Worm (Caenorhabditis elegans) whole organism, L3 larva: ENCODE results near the gene ZK637.15.

ENCODE experiments used
- R02D3.7 ChIP-seq: fragments of 150-350 bp; optimal IDR thresholded peaks from 2 replicates; lab custom pipeline; 2014; ENCODE audit warnings: missing biosample characterization, missing genetic modification characterization
- ZK546.5 ChIP-seq: sonication (generic microtip); optimal IDR thresholded peaks from 2 replicates; lab custom pipeline; 2017; ENCODE audit warnings: missing biosample characterization, missing genetic modification characterization
- aly-2 ChIP-seq: fragments of 150-350 bp; optimal IDR thresholded peaks from 2 replicates; lab custom pipeline; 2014; ENCODE audit warnings: missing biosample characterization, missing genetic modification characterization
- ama-1 ChIP-seq: fragments of 150-350 bp; optimal IDR thresholded peaks from 2 replicates; lab custom pipeline; 2018
- ceh-16 ChIP-seq: sonication (generic microtip); optimal IDR thresholded peaks from 2 replicates; lab custom pipeline; 2017; ENCODE audit warnings: missing biosample characterization, missing genetic modification characterization
- ceh-28 ChIP-seq: fragments of 150-350 bp; optimal IDR thresholded peaks from 2 replicates; lab custom pipeline; 2014; ENCODE audit warnings: missing biosample characterization, missing genetic modification reagents, missing genetic modification characterization
- ceh-82 ChIP-seq: fragments of 150-350 bp; optimal IDR thresholded peaks from 2 replicates; lab custom pipeline; 2014; ENCODE audit warnings: missing biosample characterization, missing genetic modification characterization
- ceh-9 ChIP-seq: sonication (generic microtip); optimal IDR thresholded peaks from 2 replicates; lab custom pipeline; 2018; ENCODE audit warnings: missing biosample characterization, missing genetic modification characterization
- daf-12 ChIP-seq: fragments of 150-350 bp; optimal IDR thresholded peaks from 2 replicates; lab custom pipeline; 2014; ENCODE audit warnings: missing biosample characterization, missing genetic modification reagents, missing genetic modification characterization
- egl-27 ChIP-seq: sonication (generic microtip); optimal IDR thresholded peaks from 4 replicates; lab custom pipeline; 2017; ENCODE audit warnings: missing biosample characterization, missing genetic modification reagents, missing genetic modification characterization
- egl-5 ChIP-seq: fragments of 150-350 bp; optimal IDR thresholded peaks from 2 replicates; lab custom pipeline; 2017; ENCODE audit warnings: missing biosample characterization, missing genetic modification reagents, missing genetic modification characterization, inconsistent platforms
- elt-1 ChIP-seq: fragments of 150-350 bp; optimal IDR thresholded peaks from 2 replicates; lab custom pipeline; 2014; ENCODE audit warnings: missing biosample characterization, missing genetic modification characterization
- elt-2 ChIP-seq: sonication (generic microtip); optimal IDR thresholded peaks from 2 replicates; lab custom pipeline; 2016; ENCODE audit warnings: missing genetic modification reagents, mild to moderate bottlenecking, missing genetic modification characterization, missing compliant biosample characterization
- elt-3 ChIP-seq, 3 experiments: fragments of 150-350 bp in 1 of 3; sonication (generic microtip) in 2 of 3; optimal IDR thresholded peaks; 2 replicates in 2 of 3; 4 replicates in 1 of 3; lab custom pipeline; 2014 to 2017; ENCODE audit warnings: missing biosample characterization in 3 of 3, missing genetic modification characterization in 3 of 3
- eor-1 ChIP-seq, 2 experiments: fragments of 150-350 bp; optimal IDR thresholded peaks; 2 replicates each; lab custom pipeline; 2014 to 2018; ENCODE audit warnings: missing biosample characterization in 2 of 2, missing genetic modification characterization in 2 of 2
- fkh-10 ChIP-seq: sonication (generic microtip); optimal IDR thresholded peaks from 2 replicates; lab custom pipeline; 2017; ENCODE audit warnings: missing biosample characterization, missing genetic modification reagents, missing genetic modification characterization
- fkh-2 ChIP-seq: fragments of 150-350 bp; optimal IDR thresholded peaks from 2 replicates; lab custom pipeline; 2014; ENCODE audit warnings: missing biosample characterization, missing genetic modification reagents, missing genetic modification characterization
- fos-1 ChIP-seq: fragments of 150-350 bp; optimal IDR thresholded peaks from 2 replicates; lab custom pipeline; 2014; ENCODE audit warnings: missing biosample characterization, missing genetic modification characterization
- hmg-11 ChIP-seq: sonication (generic microtip); optimal IDR thresholded peaks from 2 replicates; lab custom pipeline; 2016; ENCODE audit warnings: missing genetic modification characterization, missing compliant biosample characterization
- lin-15B ChIP-seq: fragments of 150-350 bp; optimal IDR thresholded peaks from 2 replicates; lab custom pipeline; 2014; ENCODE audit warnings: missing biosample characterization, missing genetic modification characterization
- lin-39 ChIP-seq: fragments of 150-350 bp; optimal IDR thresholded peaks from 2 replicates; lab custom pipeline; 2018; ENCODE audit warnings: missing biosample characterization, missing genetic modification reagents, missing genetic modification characterization
- lsy-12 ChIP-seq: sonication (generic microtip); optimal IDR thresholded peaks from 2 replicates; lab custom pipeline; 2016; ENCODE audit warnings: mild to moderate bottlenecking, missing genetic modification characterization, missing compliant biosample characterization
- mdl-1 ChIP-seq: fragments of 150-350 bp; optimal IDR thresholded peaks from 2 replicates; lab custom pipeline; 2014; ENCODE audit warnings: missing biosample characterization, missing genetic modification characterization
- nfya-1 ChIP-seq: sonication (generic microtip); optimal IDR thresholded peaks from 2 replicates; lab custom pipeline; 2017; ENCODE audit warnings: missing genetic modification characterization, mild to moderate bottlenecking, missing compliant biosample characterization, antibody characterized with exemption, moderate library complexity; ENCODE audit not compliant: insufficient read depth
- nhr-11 ChIP-seq: fragments of 150-350 bp; optimal IDR thresholded peaks from 2 replicates; lab custom pipeline; 2014; ENCODE audit warnings: missing biosample characterization, missing genetic modification characterization
- nhr-12 ChIP-seq: fragments of 150-350 bp; optimal IDR thresholded peaks from 2 replicates; lab custom pipeline; 2014; ENCODE audit warnings: missing biosample characterization, missing genetic modification characterization
- nhr-23 ChIP-seq: fragments of 150-350 bp; optimal IDR thresholded peaks from 2 replicates; lab custom pipeline; 2014; ENCODE audit warnings: missing biosample characterization, missing genetic modification reagents, missing genetic modification characterization
- nhr-25 ChIP-seq: sonication (generic microtip); optimal IDR thresholded peaks from 2 replicates; lab custom pipeline; 2017; ENCODE audit warnings: missing biosample characterization, missing genetic modification characterization
- nhr-28 ChIP-seq: fragments of 150-350 bp; optimal IDR thresholded peaks from 2 replicates; lab custom pipeline; 2014; ENCODE audit warnings: missing biosample characterization, missing genetic modification characterization
- nhr-43 ChIP-seq: sonication (generic microtip); optimal IDR thresholded peaks from 2 replicates; lab custom pipeline; 2016; ENCODE audit warnings: mild to moderate bottlenecking, missing genetic modification characterization, missing compliant biosample characterization; ENCODE audit not compliant: poor library complexity, severe bottlenecking
- nhr-67 ChIP-seq: fragments of 150-350 bp; optimal IDR thresholded peaks from 2 replicates; lab custom pipeline; 2014; ENCODE audit warnings: missing biosample characterization, missing genetic modification characterization
- nhr-76 ChIP-seq: fragments of 150-350 bp; sonication (generic microtip); optimal IDR thresholded peaks from 5 replicates; lab custom pipeline; 2014; ENCODE audit warnings: missing biosample characterization, missing genetic modification characterization
- nhr-77 ChIP-seq: fragments of 150-350 bp; optimal IDR thresholded peaks from 2 replicates; lab custom pipeline; 2014; ENCODE audit warnings: missing biosample characterization, missing genetic modification characterization
- pha-4 ChIP-seq: fragments of 150-350 bp; optimal IDR thresholded peaks from 2 replicates; lab custom pipeline; 2014; ENCODE audit warnings: missing biosample characterization, missing genetic modification reagents, missing genetic modification characterization
- pqm-1 ChIP-seq: fragments of 150-350 bp; optimal IDR thresholded peaks from 2 replicates; lab custom pipeline; 2017; ENCODE audit warnings: missing biosample characterization, missing genetic modification characterization, inconsistent platforms
- sea-2 ChIP-seq: fragments of 150-350 bp; sonication (generic microtip); optimal IDR thresholded peaks from 4 replicates; lab custom pipeline; 2014; ENCODE audit warnings: missing biosample characterization, missing genetic modification reagents, missing genetic modification characterization
- skn-1 ChIP-seq: fragments of 150-350 bp; optimal IDR thresholded peaks from 2 replicates; lab custom pipeline; 2014; ENCODE audit warnings: missing biosample characterization, missing genetic modification characterization
- unc-39 ChIP-seq: sonication (generic microtip); optimal IDR thresholded peaks from 4 replicates; lab custom pipeline; 2017; ENCODE audit warnings: missing biosample characterization, missing genetic modification characterization
- unc-62 ChIP-seq: fragments of 150-350 bp; sonication (generic microtip); optimal IDR thresholded peaks from 4 replicates; lab custom pipeline; 2014; ENCODE audit warnings: missing biosample characterization, missing genetic modification reagents, missing genetic modification characterization
- zag-1 ChIP-seq: fragments of 150-350 bp; optimal IDR thresholded peaks from 2 replicates; lab custom pipeline; 2014; ENCODE audit warnings: missing biosample characterization, missing genetic modification characterization
- ztf-11 ChIP-seq: fragments of 150-350 bp; optimal IDR thresholded peaks from 2 replicates; lab custom pipeline; 2014; ENCODE audit warnings: missing biosample characterization, missing genetic modification characterization

The ZK637.15 gene

DNA sequence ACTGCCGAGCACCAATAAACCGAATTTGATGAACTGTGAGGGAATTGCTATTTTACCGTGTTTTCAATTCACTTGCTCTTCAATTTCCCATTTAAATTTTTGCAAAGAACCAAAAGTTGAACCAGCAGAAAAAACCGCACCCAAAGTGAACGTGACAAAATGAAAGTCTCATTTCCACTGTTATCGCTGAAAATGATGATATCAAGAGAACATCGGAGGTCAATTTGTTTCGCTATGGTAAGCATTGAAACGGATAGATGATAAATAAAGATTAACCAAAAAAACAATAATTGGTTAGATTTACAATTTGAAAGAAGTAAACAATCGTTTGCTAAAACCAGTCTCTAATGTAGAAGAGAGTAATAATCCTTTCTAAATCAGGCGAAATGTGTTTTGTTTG, 5.7 kb downstream of the ZK637.15 start:
- TF ChIP-seq eor-1 (tag; optimal IDR thresholded peaks at IDR 0.05; lab: Kevin White, UChicago) (no peak), nfya-1 (no peak), unc-39 (no peak), nhr-77 (tag; lab: Kevin White, UChicago) (no peak), mdl-1 (no peak), fkh-2 (no peak), lin-15B (tag; lab: Kevin White, UChicago) (no peak), fkh-10 (no peak), nhr-43 (tag; lab: Kevin White, UChicago) (no peak), lsy-12 (tag; lab: Kevin White, UChicago) (no peak)

DNA sequence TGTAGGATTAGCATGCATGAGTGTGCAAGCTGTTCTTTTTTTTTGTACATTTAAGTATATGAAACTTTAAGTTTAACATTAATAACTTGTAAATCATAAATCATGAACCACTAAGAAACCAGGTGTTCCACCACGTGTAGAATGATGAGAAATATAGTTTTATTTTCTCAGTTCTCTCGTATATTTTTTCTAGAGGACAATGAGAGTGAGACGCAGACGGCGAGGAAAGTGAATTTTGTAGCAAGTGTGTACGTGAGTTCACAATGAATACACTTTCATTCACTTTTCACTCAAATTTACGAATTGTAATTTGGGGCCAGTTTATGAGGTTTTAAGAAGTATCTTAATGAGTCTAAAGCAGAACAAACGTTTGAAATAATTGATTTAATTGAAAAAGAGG, 6.6 kb downstream of the ZK637.15 start:
- TF ChIP-seq mdl-1 = peak; percentile 7
- TF ChIP-seq pha-4 (tag; lab: Kevin White, UChicago) = no peak
- peak; percentile 28 for TF ChIP-seq nfya-1

DNA sequence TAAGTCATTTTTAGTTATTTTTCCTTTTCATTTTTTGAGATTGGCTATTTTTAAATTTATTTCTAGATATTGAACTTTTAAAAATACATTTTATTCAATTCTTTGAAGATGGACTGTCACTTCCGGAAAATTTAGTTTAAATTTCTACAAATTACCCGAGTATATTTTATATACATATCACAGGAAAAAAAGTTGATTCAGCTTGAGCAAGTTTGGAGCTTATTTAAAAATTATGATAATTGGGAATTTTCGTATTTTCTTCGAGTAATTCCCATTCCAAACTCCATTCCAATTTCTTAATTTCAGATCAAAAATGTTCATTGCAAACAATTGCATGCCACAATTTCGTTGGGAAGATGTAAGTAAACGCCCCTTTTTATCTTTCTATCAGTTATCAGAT, 9.8 kb downstream of the ZK637.15 start, which contains the start of gene arrd-15:
Gene arrd-15, plus strand, starts transcription at position 301 of the 400 bp plus-strand sequence.
- TF ChIP-seq egl-5 (tag; lab: Kevin White, UChicago) (no peak), lsy-12 (tag; lab: Kevin White, UChicago) (no peak), ceh-82 (tag; lab: Kevin White, UChicago) (no peak), fos-1 (tag; lab: Kevin White, UChicago) (no peak), pha-4 (tag; lab: Kevin White, UChicago) (no peak), elt-3 (tag; optimal IDR thresholded peaks at IDR 0.05; lab: Kevin White, UChicago) (no peak), nhr-28 (tag; lab: Kevin White, UChicago) (no peak), eor-1 (tag; optimal IDR thresholded peaks at IDR 0.05; lab: Kevin White, UChicago) (no peak), ceh-9 (tag; lab: Kevin White, UChicago) (no peak), elt-1 (tag; lab: Kevin White, UChicago) (no peak), skn-1 (no peak), ceh-28 (tag; lab: Kevin White, UChicago) (no peak), nhr-43 (tag; lab: Kevin White, UChicago) (no peak), unc-62 (GFP tag; lab: Kevin White, UChicago) (no peak), ama-1 (no peak)
- TF ChIP-seq, all 47 proteins: peak for 0

DNA sequence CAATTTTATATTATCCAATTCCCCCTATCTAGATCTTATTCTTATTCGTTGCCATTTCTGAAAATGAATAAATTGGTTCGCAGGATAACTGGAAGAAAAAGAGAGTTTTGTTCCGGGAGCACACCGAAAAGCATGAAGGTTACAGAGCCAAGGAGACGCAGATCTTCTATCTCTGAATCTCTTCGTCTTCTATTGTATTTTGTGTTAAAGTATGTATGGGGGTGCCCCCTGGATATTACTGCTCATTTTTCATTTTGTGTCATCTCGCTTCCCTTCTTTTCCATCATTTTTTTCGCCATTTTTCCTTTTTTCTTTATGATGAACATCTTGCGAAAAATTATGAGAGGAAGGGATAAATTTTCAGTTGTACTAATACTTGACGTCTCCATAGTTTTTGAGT, 13.8 kb downstream of the ZK637.15 start:
- TF ChIP-seq lin-39 (tag; lab: Kevin White, UChicago) = peak; percentile 74
- TF ChIP-seq ama-1 = no peak
- TF ChIP-seq nhr-12 (tag; lab: Kevin White, UChicago) = no peak
- TF ChIP-seq unc-62 (GFP tag; lab: Kevin White, UChicago) = no peak
- TF ChIP-seq fos-1 (tag; lab: Kevin White, UChicago) = no peak
- TF ChIP-seq nfya-1 = peak; percentile 5
- TF ChIP-seq ceh-9 (tag; lab: Kevin White, UChicago) = no peak
- no peak for TF ChIP-seq daf-12
- TF ChIP-seq, all 47 proteins: peak for 2

DNA sequence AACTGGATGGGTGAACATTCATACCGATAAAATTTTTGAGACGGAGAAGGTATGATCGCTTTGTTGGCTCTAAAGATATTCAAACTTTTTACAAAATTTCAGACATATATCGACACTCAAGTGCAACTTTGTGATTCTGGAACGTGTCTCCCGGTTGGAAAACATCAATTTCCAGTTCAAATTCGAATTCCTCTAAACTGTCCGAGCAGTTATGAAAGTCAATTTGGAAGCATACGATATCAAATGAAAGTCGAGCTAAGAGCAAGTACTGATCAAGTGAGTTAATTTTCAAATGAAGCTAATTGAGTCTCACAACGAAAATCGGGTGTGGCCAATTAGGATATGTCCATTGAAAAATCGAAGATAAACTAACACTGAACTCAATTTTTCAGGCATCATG, 14.5 kb downstream of the ZK637.15 start:
- TF ChIP-seq mdl-1 (no peak), ama-1 (no peak), zag-1 (tag; lab: Kevin White, UChicago) (no peak)
- TF ChIP-seq, all 47 proteins: peak for 0

DNA sequence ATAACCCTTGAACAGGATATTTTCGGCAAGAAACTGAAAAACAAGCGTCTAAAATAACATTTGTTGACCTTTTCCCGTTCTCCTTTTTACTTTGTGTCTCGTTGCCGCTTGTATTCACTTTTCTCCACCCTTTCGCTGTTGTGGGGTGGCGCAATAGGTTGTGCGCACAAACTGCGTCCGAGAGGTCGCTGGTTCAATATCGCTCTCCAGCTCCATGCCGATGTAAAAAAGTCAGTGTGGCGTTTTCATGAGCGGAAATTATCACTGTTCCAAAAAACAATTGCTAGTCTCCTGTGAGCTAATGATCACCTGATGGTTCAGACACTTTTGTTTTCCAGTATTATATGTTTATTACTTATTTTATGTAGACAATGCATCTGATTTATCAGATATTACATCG, 17.7 kb downstream of the ZK637.15 start:
- peak; percentile 26 for TF ChIP-seq nhr-25 (tag; lab: Kevin White, UChicago)
- no peak for TF ChIP-seq elt-3 (tag; optimal IDR thresholded peaks at IDR 0.05; lab: Kevin White, UChicago)
- peak; percentile 72 for TF ChIP-seq nhr-43 (tag; lab: Kevin White, UChicago)
- TF ChIP-seq ceh-16 (tag; lab: Kevin White, UChicago) = no peak
- TF ChIP-seq nhr-77 (tag; lab: Kevin White, UChicago) = no peak
- no peak for TF ChIP-seq daf-12
- TF ChIP-seq hmg-11 = peak; percentile 90
- peak; percentile 78 for TF ChIP-seq skn-1
- TF ChIP-seq nhr-67 (tag; lab: Kevin White, UChicago) = no peak
- no peak for TF ChIP-seq elt-1 (tag; lab: Kevin White, UChicago)
- TF ChIP-seq ztf-11 (tag; lab: Kevin White, UChicago) = no peak
- TF ChIP-seq ama-1 = no peak
- no peak for TF ChIP-seq nhr-11
- peak; percentile 71 for TF ChIP-seq nfya-1
- TF ChIP-seq sea-2 (GFP tag; lab: Kevin White, UChicago) = no peak
- no peak for TF ChIP-seq eor-1 (tag; optimal IDR thresholded peaks at IDR 0.05; lab: Kevin White, UChicago)
- no peak for TF ChIP-seq nhr-12 (tag; lab: Kevin White, UChicago)
- TF ChIP-seq egl-27 (tag; lab: Kevin White, UChicago) = peak; percentile 20
- no peak for TF ChIP-seq nhr-76
- no peak for TF ChIP-seq ceh-9 (tag; lab: Kevin White, UChicago)
- TF ChIP-seq ZK546.5 = no peak
- TF ChIP-seq mdl-1 = no peak
- TF ChIP-seq egl-5 (tag; lab: Kevin White, UChicago) = peak; percentile 57
- TF ChIP-seq fos-1 (tag; lab: Kevin White, UChicago) = no peak
- no peak for TF ChIP-seq R02D3.7 (tag; lab: Kevin White, UChicago)
- no peak for TF ChIP-seq pqm-1 (tag; lab: Kevin White, UChicago)
- no peak for TF ChIP-seq aly-2 (tag; lab: Kevin White, UChicago)
- peak; percentile 82 for TF ChIP-seq lin-39 (tag; lab: Kevin White, UChicago)
- peak; percentile 62 for TF ChIP-seq elt-2 (tag; lab: Kevin White, UChicago)
- no peak for TF ChIP-seq nhr-23 (tag; lab: Kevin White, UChicago)
